Fruit fly (Drosophila melanogaster): ENCODE measurements around the gene CG8087.

- no peak for TF ChIP-seq CG6163 (GFP tag; IDR thresholded peaks at IDR 0.05)
- no peak for TF ChIP-seq acj6 (GFP tag; optimal IDR thresholded peaks at IDR 0.05)
- TF ChIP-seq pdm3 (GFP tag; optimal IDR thresholded peaks at IDR 0.05) = no peak
Measured at dm6 chr3R:14548752-14549151, 15.9 kb downstream of the CG8087 start.

Measured in whole organism, prepupa.